Worm (Caenorhabditis elegans): ENCODE results near the gene C46G7.1.

DNA sequence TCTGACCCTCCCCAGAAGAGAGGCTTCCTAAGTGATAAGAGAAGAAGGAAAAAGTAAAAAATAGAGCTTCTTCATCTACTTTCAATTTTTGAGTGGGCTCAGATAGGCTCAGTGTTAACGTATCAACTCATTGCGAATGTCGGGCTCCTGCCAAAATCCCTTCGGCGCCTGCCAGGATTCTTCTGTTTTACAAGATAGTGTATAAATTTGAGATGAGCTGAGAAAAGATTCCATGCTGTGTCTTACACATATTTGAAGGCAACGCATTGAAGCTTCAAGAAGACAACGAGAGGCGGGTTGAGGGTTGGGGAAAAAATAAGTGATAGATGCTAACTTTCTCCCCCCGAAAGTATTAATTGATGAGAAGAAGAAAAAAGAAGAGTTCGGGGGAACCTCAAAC is 14.6 kb downstream of the C46G7.1 start:
- no peak for TF ChIP-seq snpc-4 (tag; optimal IDR thresholded peaks at IDR 0.05)
- no peak for TF ChIP-seq ZK546.5 (tag; optimal IDR thresholded peaks at IDR 0.05)
- TF ChIP-seq ceh-28 (tag; optimal IDR thresholded peaks at IDR 0.05): no peak
- no peak for TF ChIP-seq skn-1 (tag; optimal IDR thresholded peaks at IDR 0.05)
- no peak for TF ChIP-seq F26F4.8 (GFP tag; conservative IDR thresholded peaks at IDR 0.05)
- no peak for TF ChIP-seq nhr-237 (tag; optimal IDR thresholded peaks at IDR 0.05)
- TF ChIP-seq ama-1 (optimal IDR thresholded peaks at IDR 0.05): no peak
- TF ChIP-seq aha-1 (tag): no peak
- no peak for TF ChIP-seq R02D3.7 (tag; optimal IDR thresholded peaks at IDR 0.05)
- no peak for TF ChIP-seq aly-2 (tag; optimal IDR thresholded peaks at IDR 0.05)
- TF ChIP-seq lin-1 (GFP tag; IDR thresholded peaks at IDR 0.05): no peak
- no peak for TF ChIP-seq lin-39 (tag; optimal IDR thresholded peaks at IDR 0.05)
- no peak for TF ChIP-seq D1046.2 (GFP tag; IDR thresholded peaks at IDR 0.05)
